Worm (Caenorhabditis elegans) whole organism, L4 larva: ENCODE results near the gene Y55F3BR.10.

Experiments
- D1046.2 ChIP-seq: fragments of 200-800 bp; sonication (Bioruptor generic); IDR thresholded peaks from 2 replicates; pipeline ENCODE4 v1.3.6; 2022; ENCODE audit warnings: missing genetic modification characterization, missing compliant biosample characterization
- F10B5.3 ChIP-seq: sonication (generic microtip); optimal IDR thresholded peaks from 2 replicates; lab custom pipeline; 2016; ENCODE audit warnings: mild to moderate bottlenecking, missing genetic modification characterization, missing compliant biosample characterization
- F37D6.2 ChIP-seq: sonication (generic microtip); optimal IDR thresholded peaks from 2 replicates; lab custom pipeline; 2016; ENCODE audit warnings: mild to moderate bottlenecking, missing genetic modification characterization, missing compliant biosample characterization
- F49E8.2 ChIP-seq: sonication (generic microtip); optimal IDR thresholded peaks from 2 replicates; lab custom pipeline; 2016; ENCODE audit warnings: missing compliant biosample characterization, mild to moderate bottlenecking, missing genetic modification characterization, borderline replicate concordance
- T26A8.4 ChIP-seq: fragments of 200-800 bp; sonication (Bioruptor generic); IDR thresholded peaks from 2 replicates; pipeline ENCODE4 v1.3.6; 2022; ENCODE audit warnings: missing genetic modification characterization, missing compliant biosample characterization
- Y48G9A.11 ChIP-seq: fragments of 200-800 bp; sonication (Bioruptor generic); IDR thresholded peaks from 2 replicates; pipeline ENCODE4 v1.3.6; 2022; ENCODE audit warnings: missing genetic modification reagents, missing genetic modification characterization, missing compliant biosample characterization
- Y5F2A.4 ChIP-seq: fragments of 200-800 bp; sonication (Bioruptor generic); optimal IDR thresholded peaks from 2 replicates; lab custom pipeline; 2018; ENCODE audit warnings: mild to moderate bottlenecking, missing genetic modification characterization, missing compliant biosample characterization
- ZK337.2 ChIP-seq: fragments of 200-800 bp; sonication (Bioruptor generic); IDR thresholded peaks from 2 replicates; pipeline ENCODE4 v1.3.6; 2022; ENCODE audit warnings: missing genetic modification reagents, missing genetic modification characterization, missing compliant biosample characterization
- aha-1 ChIP-seq: fragments of 150-350 bp; peaks from one replicate; lab custom pipeline; 2014; ENCODE audit warnings: missing biosample characterization, missing genetic modification characterization
- ceh-20 ChIP-seq: fragments of 200-800 bp; sonication (Bioruptor generic); IDR thresholded peaks from 2 replicates; pipeline ENCODE4 v1.3.6; 2022; ENCODE audit warnings: missing genetic modification reagents, missing genetic modification characterization, missing compliant biosample characterization
- ceh-28 ChIP-seq: fragments of 150-350 bp; optimal IDR thresholded peaks from 2 replicates; lab custom pipeline; 2014; ENCODE audit warnings: missing biosample characterization, missing genetic modification reagents, missing genetic modification characterization
- ceh-82 ChIP-seq: sonication (generic microtip); optimal IDR thresholded peaks from 2 replicates; lab custom pipeline; 2017; ENCODE audit warnings: missing biosample characterization, missing genetic modification characterization
- ctbp-1 ChIP-seq: fragments of 200-800 bp; sonication (Bioruptor generic); IDR thresholded peaks from 2 replicates; pipeline ENCODE4 v1.3.6; 2022; ENCODE audit warnings: missing genetic modification reagents, missing genetic modification characterization, missing compliant biosample characterization
- dmd-6 ChIP-seq: fragments of 200-800 bp; sonication (Bioruptor generic); IDR thresholded peaks from 2 replicates; pipeline ENCODE4 v1.3.6; 2022; ENCODE audit warnings: missing genetic modification reagents, missing genetic modification characterization, missing compliant biosample characterization
- dmd-8 ChIP-seq: fragments of 200-800 bp; sonication (Bioruptor generic); IDR thresholded peaks from 2 replicates; pipeline ENCODE4 v1.3.6; 2022; ENCODE audit warnings: missing genetic modification characterization, missing compliant biosample characterization
- dmd-9 ChIP-seq: fragments of 200-800 bp; sonication (Bioruptor generic); IDR thresholded peaks from 2 replicates; pipeline ENCODE4 v1.3.6; 2022; ENCODE audit warnings: missing genetic modification reagents, missing genetic modification characterization, missing compliant biosample characterization
- duxl-1 ChIP-seq: sonication (generic microtip); optimal IDR thresholded peaks from 2 replicates; lab custom pipeline; 2016; ENCODE audit warnings: mild to moderate bottlenecking, missing genetic modification characterization, moderate library complexity, missing compliant biosample characterization; ENCODE audit not compliant: poor library complexity
- dve-1 ChIP-seq: sonication (generic microtip); optimal IDR thresholded peaks from 2 replicates; lab custom pipeline; 2017; ENCODE audit warnings: antibody characterized with exemption, mild to moderate bottlenecking, missing genetic modification characterization, missing compliant biosample characterization; ENCODE audit not compliant: insufficient read depth
- egl-43 ChIP-seq: fragments of 200-800 bp; sonication (Bioruptor generic); IDR thresholded peaks from 2 replicates; pipeline ENCODE4 v1.3.6; 2022; ENCODE audit warnings: missing genetic modification reagents, missing genetic modification characterization, missing compliant biosample characterization
- fkh-10 ChIP-seq: fragments of 150-350 bp; optimal IDR thresholded peaks from 2 replicates; lab custom pipeline; 2014; ENCODE audit warnings: missing biosample characterization, missing genetic modification reagents, missing genetic modification characterization
- hlh-30 ChIP-seq: sonication (generic microtip); optimal IDR thresholded peaks from 2 replicates; lab custom pipeline; 2017; ENCODE audit warnings: antibody characterized with exemption, mild to moderate bottlenecking, missing genetic modification characterization, missing compliant biosample characterization; ENCODE audit not compliant: insufficient read depth
- hmg-1.1 ChIP-seq: fragments of 200-800 bp; sonication (Bioruptor generic); IDR thresholded peaks from 2 replicates; pipeline ENCODE4 v1.3.6; 2022; ENCODE audit warnings: missing genetic modification reagents, missing genetic modification characterization, missing compliant biosample characterization
- jun-1 ChIP-seq: fragments of 150-350 bp; optimal IDR thresholded peaks from 2 replicates; lab custom pipeline; 2014; ENCODE audit warnings: missing biosample characterization, missing genetic modification reagents, missing genetic modification characterization
- lim-7 ChIP-seq: fragments of 200-800 bp; sonication (Bioruptor generic); IDR thresholded peaks from 2 replicates; pipeline ENCODE4 v1.3.6; 2022; ENCODE audit warnings: missing genetic modification characterization, missing compliant biosample characterization
- lin-13 ChIP-seq: fragments of 150-350 bp; optimal IDR thresholded peaks from 2 replicates; lab custom pipeline; 2014; ENCODE audit warnings: missing biosample characterization, missing genetic modification reagents, missing genetic modification characterization
- lin-38 ChIP-seq: fragments of 200-800 bp; sonication (Bioruptor generic); IDR thresholded peaks from 2 replicates; pipeline ENCODE4 v1.3.6; 2022; ENCODE audit warnings: missing genetic modification reagents, missing genetic modification characterization, missing compliant biosample characterization
- lir-3 ChIP-seq: sonication (generic microtip); optimal IDR thresholded peaks from 2 replicates; lab custom pipeline; 2016; ENCODE audit warnings: mild to moderate bottlenecking, missing genetic modification characterization, missing compliant biosample characterization
- madf-5 ChIP-seq, 2 experiments: fragments of 200-800 bp; sonication (Bioruptor generic); IDR thresholded peaks; 2 replicates each; pipeline ENCODE4 v1.3.6; 2022; ENCODE audit warnings: missing compliant biosample characterization in 2 of 2, missing genetic modification characterization in 2 of 2
- mdt-29 ChIP-seq: fragments of 200-800 bp; sonication (Bioruptor generic); IDR thresholded peaks from 2 replicates; pipeline ENCODE4 v1.3.6; 2022; ENCODE audit warnings: missing genetic modification reagents, missing genetic modification characterization, missing compliant biosample characterization
- mep-1 ChIP-seq: fragments of 150-350 bp; sonication (generic microtip); optimal IDR thresholded peaks from 3 replicates; lab custom pipeline; 2014; ENCODE audit warnings: missing biosample characterization, missing genetic modification characterization
- mes-2 ChIP-seq: sonication (generic microtip); optimal IDR thresholded peaks from 2 replicates; lab custom pipeline; 2016; ENCODE audit warnings: missing genotype, mild to moderate bottlenecking, missing genetic modification characterization, missing compliant biosample characterization; ENCODE audit not compliant: poor library complexity, severe bottlenecking
- mxl-2 ChIP-seq: fragments of 200-800 bp; sonication (Bioruptor generic); conservative IDR thresholded peaks from 2 replicates; pipeline ENCODE4 v1.3.6; 2022; ENCODE audit warnings: missing genetic modification reagents, missing genetic modification characterization, missing compliant biosample characterization
- mxl-3 ChIP-seq: fragments of 200-800 bp; sonication (Bioruptor generic); optimal IDR thresholded peaks from 2 replicates; lab custom pipeline; 2018; ENCODE audit warnings: mild to moderate bottlenecking, missing genetic modification characterization, missing compliant biosample characterization
- nhr-102 ChIP-seq: sonication (generic microtip); optimal IDR thresholded peaks from 2 replicates; lab custom pipeline; 2016; ENCODE audit warnings: mild to moderate bottlenecking, missing genetic modification characterization, moderate library complexity, missing compliant biosample characterization
- nhr-11 ChIP-seq: fragments of 150-350 bp; optimal IDR thresholded peaks from 2 replicates; lab custom pipeline; 2014; ENCODE audit warnings: missing biosample characterization, missing genetic modification characterization
- nhr-111 ChIP-seq: fragments of 200-800 bp; sonication (Bioruptor generic); optimal IDR thresholded peaks from 2 replicates; lab custom pipeline; 2018; ENCODE audit warnings: mild to moderate bottlenecking, missing genetic modification characterization, missing compliant biosample characterization
- nhr-25 ChIP-seq: sonication (generic microtip); optimal IDR thresholded peaks from 2 replicates; lab custom pipeline; 2017; ENCODE audit warnings: missing genetic modification characterization, mild to moderate bottlenecking, missing compliant biosample characterization, antibody characterized with exemption, moderate library complexity, borderline replicate concordance; ENCODE audit not compliant: insufficient read depth
- nhr-48 ChIP-seq: sonication (generic microtip); optimal IDR thresholded peaks from 2 replicates; lab custom pipeline; 2016; ENCODE audit warnings: mild to moderate bottlenecking, missing genetic modification characterization, missing compliant biosample characterization
- nhr-6 ChIP-seq: fragments of 150-350 bp; optimal IDR thresholded peaks from 2 replicates; lab custom pipeline; 2014; ENCODE audit warnings: missing biosample characterization, missing genetic modification characterization
- nhr-77 ChIP-seq: fragments of 150-350 bp; optimal IDR thresholded peaks from 2 replicates; lab custom pipeline; 2014; ENCODE audit warnings: missing biosample characterization, missing genetic modification characterization
- rbr-2 ChIP-seq: sonication (generic microtip); optimal IDR thresholded peaks from 2 replicates; lab custom pipeline; 2016; ENCODE audit warnings: missing genotype, missing genetic modification characterization, missing compliant biosample characterization
- saeg-2 ChIP-seq: fragments of 200-800 bp; sonication (Bioruptor generic); IDR thresholded peaks from 2 replicates; pipeline ENCODE4 v1.3.6; 2022; ENCODE audit warnings: missing genetic modification reagents, missing genetic modification characterization, missing compliant biosample characterization
- snpc-4 ChIP-seq: fragments of 150-350 bp; optimal IDR thresholded peaks from 2 replicates; lab custom pipeline; 2014; ENCODE audit warnings: missing biosample characterization, missing genetic modification characterization
- spr-1 ChIP-seq: sonication (generic microtip); optimal IDR thresholded peaks from 2 replicates; lab custom pipeline; 2016; ENCODE audit warnings: mild to moderate bottlenecking, missing genetic modification characterization, missing compliant biosample characterization
- tra-1 ChIP-seq: fragments of 200-800 bp; sonication (Bioruptor generic); IDR thresholded peaks from 2 replicates; pipeline ENCODE4 v1.3.6; 2022; ENCODE audit warnings: missing genetic modification reagents, missing genetic modification characterization, missing compliant biosample characterization
- unc-62 ChIP-seq, 3 experiments: fragments of 150-350 bp in 1 of 3; sonication (generic microtip); optimal IDR thresholded peaks in 2 of 3; peaks in 1 of 3; 1 replicate in 1 of 3; 2 replicates in 2 of 3; lab custom pipeline; 2014 to 2017; ENCODE audit warnings: missing biosample characterization in 3 of 3, missing genetic modification characterization in 3 of 3, missing genetic modification reagents in 3 of 3, missing genotype in 1 of 3
- vab-7 ChIP-seq: fragments of 200-800 bp; sonication (Bioruptor generic); IDR thresholded peaks from 2 replicates; pipeline ENCODE4 v1.3.6; 2022; ENCODE audit warnings: missing genetic modification reagents, missing genetic modification characterization, missing compliant biosample characterization
- zfp-3 ChIP-seq: fragments of 200-800 bp; sonication (Bioruptor generic); conservative IDR thresholded peaks from 2 replicates; pipeline ENCODE4 v1.3.6; 2022; ENCODE audit warnings: missing genetic modification reagents, missing genetic modification characterization, missing compliant biosample characterization
- zip-2 ChIP-seq: fragments of 150-350 bp; optimal IDR thresholded peaks from 2 replicates; lab custom pipeline; 2014; ENCODE audit warnings: missing biosample characterization, missing genetic modification characterization

Gene Y55F3BR.10

ce11 chrIV:866828-867270, 34.6 kb downstream of the Y55F3BR.10 start (continued):
- TF ChIP-seq dmd-9 (0 out of 2 replicates have a peak, but pooled peaks have one; percentile 7), lin-13 (peak; percentile 92), nhr-111 (GFP tag; lab: Kevin White, UChicago) (no peak), lir-3 (tag; lab: Kevin White, UChicago) (peak; percentile 29), lim-7 (GFP tag; lab: Robert Waterston, UW) (peak; percentile 82), duxl-1 (tag; lab: Kevin White, UChicago) (peak; percentile 79), spr-1 (tag; lab: Kevin White, UChicago) (peak; percentile 74), zip-2 (tag; lab: Kevin White, UChicago) (no peak), snpc-4 (peak; percentile 96), lin-38 (GFP tag; lab: Robert Waterston, UW) (peak; percentile 86), F10B5.3 (tag; lab: Kevin White, UChicago) (peak; percentile 39), hmg-1.1 (GFP tag; lab: Robert Waterston, UW) (peak; percentile 79), rbr-2 (tag; lab: Kevin White, UChicago) (peak; percentile 69), mes-2 (tag; lab: Kevin White, UChicago) (peak; percentile 82), Y48G9A.11 (GFP tag; lab: Robert Waterston, UW) (peak; percentile 87), vab-7 (GFP tag; lab: Robert Waterston, UW) (peak; percentile 70), madf-5 (GFP tag; IDR thresholded peaks at IDR 0.05; lab: Robert Waterston, UW) (no peak), tra-1 (GFP tag; lab: Robert Waterston, UW) (0 out of 2 replicates have a peak, but pooled peaks have one; percentile 38), dmd-8 (GFP tag; lab: Robert Waterston, UW) (0 out of 2 replicates have a peak, but pooled peaks have one; percentile 22), F37D6.2 (peak; percentile 23), ceh-20 (GFP tag; lab: Robert Waterston, UW) (0 out of 2 replicates have a peak, but pooled peaks have one; percentile 23), egl-43 (GFP tag; lab: Robert Waterston, UW) (peak; percentile 72), nhr-48 (tag; lab: Kevin White, UChicago) (peak; percentile 65), ctbp-1 (peak; percentile 73), jun-1 (peak; percentile 37), ceh-28 (tag; lab: Kevin White, UChicago) (no peak), mxl-3 (peak; percentile 72), mdt-29 (GFP tag; lab: Robert Waterston, UW) (peak; percentile 83), F49E8.2 (tag; lab: Kevin White, UChicago) (peak; percentile 96), zfp-3 (0 out of 2 replicates have a peak, but pooled peaks have one; percentile 36), mep-1 (peak; percentile 93), hlh-30 (tag; lab: Kevin White, UChicago) (peak; percentile 67), unc-62 (GFP tag; optimal IDR thresholded peaks at IDR 0.05 in 1 of 2; lab: Kevin White, UChicago) (peak in 1 of 2 experiments; percentile 99), unc-62 (tag; optimal IDR thresholded peaks at IDR 0.05; lab: Kevin White, UChicago) (no peak), D1046.2 (0 out of 2 replicates have a peak, but pooled peaks have one; percentile 56), aha-1 (peak; percentile 95), dmd-6 (GFP tag; lab: Robert Waterston, UW) (peak; percentile 57), T26A8.4 (GFP tag; lab: Robert Waterston, UW) (peak; percentile 89), ZK337.2 (GFP tag; lab: Robert Waterston, UW) (peak; percentile 36; the same call in 1 of the 2 replicates), dve-1 (peak; percentile 94), Y5F2A.4 (peak; percentile 36), fkh-10 (no peak), nhr-6 (peak; percentile 48), nhr-77 (peak; percentile 2), nhr-11 (tag; lab: Kevin White, UChicago) (no peak), saeg-2 (no peak), nhr-102 (peak; percentile 80), ceh-82 (tag; lab: Kevin White, UChicago) (peak; percentile 16), nhr-25 (tag; lab: Kevin White, UChicago) (peak; percentile 40), mxl-2 (GFP tag; lab: Robert Waterston, UW) (no peak)
